Worm (Caenorhabditis elegans) whole organism, young adult: Measurements from ENCODE around the gene ifb-1.
"Not testable (repeated sequence)": the region's sequence is repeated elsewhere in the genome, so short reads cannot be mapped to it uniquely, and the experiment has no call there.

ENCODE experiments used
- D2030.7 ChIP-seq: fragments of 200-800 bp; sonication (Bioruptor generic); IDR thresholded peaks from 2 replicates; pipeline ENCODE4 v1.3.6; 2022; ENCODE audit warnings: missing genetic modification reagents, missing genetic modification characterization, missing compliant biosample characterization
- F52B5.7 ChIP-seq: sonication (generic microtip); optimal IDR thresholded peaks from 2 replicates; lab custom pipeline; 2016; ENCODE audit warnings: mild to moderate bottlenecking, missing genetic modification characterization, missing compliant biosample characterization
- K12H6.12 ChIP-seq: fragments of 200-800 bp; sonication (Bioruptor generic); optimal IDR thresholded peaks from 2 replicates; lab custom pipeline; 2018; ENCODE audit warnings: mild to moderate bottlenecking, missing genetic modification characterization, missing compliant biosample characterization
- Y53F4B.3 ChIP-seq: fragments of 200-800 bp; sonication (Bioruptor generic); IDR thresholded peaks from 2 replicates; pipeline ENCODE4 v1.3.6; 2022; ENCODE audit warnings: missing genetic modification reagents, missing genetic modification characterization, missing compliant biosample characterization
- attf-6 ChIP-seq: fragments of 200-800 bp; sonication (Bioruptor generic); IDR thresholded peaks from 2 replicates; pipeline ENCODE4 v1.3.6; 2022; ENCODE audit warnings: missing genetic modification reagents, missing genetic modification characterization, missing compliant biosample characterization
- bed-1 ChIP-seq: fragments of 200-800 bp; sonication (Bioruptor generic); IDR thresholded peaks from 2 replicates; pipeline ENCODE4 v1.3.6; 2022; ENCODE audit warnings: missing genetic modification reagents, missing genetic modification characterization, missing compliant biosample characterization
- ccch-3 ChIP-seq: fragments of 200-800 bp; sonication (Bioruptor generic); optimal IDR thresholded peaks from 2 replicates; lab custom pipeline; 2018; ENCODE audit warnings: mild to moderate bottlenecking, missing genetic modification characterization, missing compliant biosample characterization
- cebp-1 ChIP-seq, 2 experiments: fragments of 200-800 bp in 1 of 2; sonication (Bioruptor generic) in 1 of 2; sonication (generic microtip) in 1 of 2; IDR thresholded peaks in 1 of 2; optimal IDR thresholded peaks in 1 of 2; 2 replicates each; pipeline versions ENCODE4 v1.3.6 to Lab custom; 2017 to 2022; ENCODE audit warnings: missing compliant biosample characterization in 2 of 2, missing genetic modification characterization in 2 of 2, mild to moderate bottlenecking in 1 of 2, missing genetic modification reagents in 1 of 2, moderate library complexity in 1 of 2
- cebp-2 ChIP-seq: fragments of 200-800 bp; sonication (Bioruptor generic); IDR thresholded peaks from 2 replicates; pipeline ENCODE4 v1.3.6; 2022; ENCODE audit warnings: missing genetic modification characterization, missing compliant biosample characterization
- ceh-40 ChIP-seq: fragments of 200-800 bp; sonication (Bioruptor generic); IDR thresholded peaks from 2 replicates; pipeline ENCODE4 v1.3.6; 2022; ENCODE audit warnings: missing genetic modification characterization, missing compliant biosample characterization
- ceh-79 ChIP-seq: sonication (generic microtip); optimal IDR thresholded peaks from 2 replicates; lab custom pipeline; 2017; ENCODE audit warnings: mild to moderate bottlenecking, missing genetic modification characterization, missing compliant biosample characterization
- dox-1 ChIP-seq: fragments of 200-800 bp; sonication (Bioruptor generic); IDR thresholded peaks from 2 replicates; pipeline ENCODE4 v1.3.6; 2022; ENCODE audit warnings: missing genetic modification reagents, missing genetic modification characterization, missing compliant biosample characterization
- dpff-1 ChIP-seq: sonication (generic microtip); optimal IDR thresholded peaks from 2 replicates; lab custom pipeline; 2017; ENCODE audit warnings: mild to moderate bottlenecking, missing genetic modification characterization, missing compliant biosample characterization
- egl-18 ChIP-seq: fragments of 200-800 bp; sonication (Bioruptor generic); IDR thresholded peaks from 2 replicates; pipeline ENCODE4 v1.3.6; 2022; ENCODE audit warnings: missing genetic modification reagents, missing genetic modification characterization, missing compliant biosample characterization
- gei-17 ChIP-seq: fragments of 200-800 bp; sonication (Bioruptor generic); optimal IDR thresholded peaks from 2 replicates; lab custom pipeline; 2018; ENCODE audit warnings: mild to moderate bottlenecking, missing genetic modification characterization, missing compliant biosample characterization
- lag-1 ChIP-seq: fragments of 200-800 bp; sonication (Bioruptor generic); IDR thresholded peaks from 2 replicates; pipeline ENCODE4 v1.3.6; 2022; ENCODE audit warnings: missing genetic modification reagents, missing genetic modification characterization, missing compliant biosample characterization
- let-526 ChIP-seq: fragments of 200-800 bp; sonication (Bioruptor generic); IDR thresholded peaks from 2 replicates; pipeline ENCODE4 v1.3.6; 2022; ENCODE audit warnings: missing genetic modification reagents, missing genetic modification characterization, missing compliant biosample characterization
- lin-26 ChIP-seq: fragments of 200-800 bp; sonication (Bioruptor generic); IDR thresholded peaks from 2 replicates; pipeline ENCODE4 v1.3.6; 2022; ENCODE audit warnings: missing genetic modification reagents, missing genetic modification characterization, missing compliant biosample characterization
- lsl-1 ChIP-seq: fragments of 200-800 bp; sonication (Bioruptor generic); optimal IDR thresholded peaks from 2 replicates; lab custom pipeline; 2018; ENCODE audit warnings: mild to moderate bottlenecking, missing genetic modification characterization, moderate library complexity, missing compliant biosample characterization
- madf-8 ChIP-seq: fragments of 200-800 bp; sonication (Bioruptor generic); conservative IDR thresholded peaks from 2 replicates; pipeline ENCODE4 v1.3.6; 2022; ENCODE audit warnings: missing genetic modification reagents, missing genetic modification characterization, missing compliant biosample characterization
- mcd-1 ChIP-seq: fragments of 200-800 bp; sonication (Bioruptor generic); IDR thresholded peaks from 2 replicates; pipeline ENCODE4 v1.3.6; 2022; ENCODE audit warnings: missing genetic modification reagents, missing genetic modification characterization, missing compliant biosample characterization
- mes-4 ChIP-seq: sonication (generic microtip); optimal IDR thresholded peaks from 2 replicates; lab custom pipeline; 2016; ENCODE audit warnings: missing genotype, missing genetic modification characterization, missing compliant biosample characterization
- nfya-2 ChIP-seq: fragments of 200-800 bp; sonication (Bioruptor generic); IDR thresholded peaks from 2 replicates; pipeline ENCODE4 v1.3.6; 2022; ENCODE audit warnings: missing genetic modification reagents, missing genetic modification characterization, missing compliant biosample characterization
- nfyb-1 ChIP-seq: fragments of 200-800 bp; sonication (Bioruptor generic); IDR thresholded peaks from 2 replicates; pipeline ENCODE4 v1.3.6; 2022; ENCODE audit warnings: missing genetic modification reagents, missing genetic modification characterization, missing compliant biosample characterization
- nhr-179 ChIP-seq: sonication (generic microtip); optimal IDR thresholded peaks from 2 replicates; lab custom pipeline; 2016; ENCODE audit warnings: mild to moderate bottlenecking, missing genetic modification characterization, missing compliant biosample characterization
- nhr-80 ChIP-seq: sonication (generic microtip); optimal IDR thresholded peaks from 2 replicates; lab custom pipeline; 2016; ENCODE audit warnings: missing genetic modification characterization, missing compliant biosample characterization
- pha-4 ChIP-seq: fragments of 150-350 bp; sonication (generic microtip); optimal IDR thresholded peaks from 2 replicates; lab custom pipeline; 2014; ENCODE audit warnings: missing biosample characterization, missing genetic modification reagents, missing genetic modification characterization
- rcor-1 ChIP-seq: fragments of 200-800 bp; sonication (Bioruptor generic); IDR thresholded peaks from 2 replicates; pipeline ENCODE4 v1.3.6; 2022; ENCODE audit warnings: missing genetic modification reagents, missing genetic modification characterization, missing compliant biosample characterization
- repo-1 ChIP-seq: sonication (generic microtip); optimal IDR thresholded peaks from 2 replicates; lab custom pipeline; 2017; ENCODE audit warnings: mild to moderate bottlenecking, missing genetic modification characterization, missing compliant biosample characterization
- rpc-1 ChIP-seq, 2 experiments: fragments of 150-350 bp in 1 of 2; sonication (generic microtip) in 1 of 2; optimal IDR thresholded peaks; 2 replicates each; lab custom pipeline; 2014 to 2018; ENCODE audit warnings: missing biosample characterization in 1 of 2, missing genetic modification characterization in 1 of 2, missing genetic modification reagents in 1 of 2, missing genotype in 1 of 2
- sea-2 ChIP-seq: fragments of 200-800 bp; sonication (Bioruptor generic); IDR thresholded peaks from 2 replicates; pipeline ENCODE4 v1.3.6; 2022; ENCODE audit warnings: missing genetic modification characterization, missing compliant biosample characterization
- somi-1 ChIP-seq: fragments of 200-800 bp; sonication (Bioruptor generic); optimal IDR thresholded peaks from 2 replicates; lab custom pipeline; 2018; ENCODE audit warnings: mild to moderate bottlenecking, missing genetic modification characterization, missing compliant biosample characterization
- sptf-2 ChIP-seq: fragments of 200-800 bp; sonication (Bioruptor generic); optimal IDR thresholded peaks from 2 replicates; lab custom pipeline; 2018; ENCODE audit warnings: mild to moderate bottlenecking, missing genetic modification characterization, missing compliant biosample characterization
- tbp1 ChIP-seq: fragments of 200-800 bp; sonication (Bioruptor generic); optimal IDR thresholded peaks from 2 replicates; lab custom pipeline; 2018; ENCODE audit warnings: mild to moderate bottlenecking, missing genetic modification characterization, missing compliant biosample characterization
- tbx-9 ChIP-seq: sonication (generic microtip); optimal IDR thresholded peaks from 2 replicates; lab custom pipeline; 2016; ENCODE audit warnings: borderline replicate concordance, missing genetic modification characterization, inconsistent platforms, missing compliant biosample characterization
- tlf-1 ChIP-seq: fragments of 200-800 bp; sonication (Bioruptor generic); optimal IDR thresholded peaks from 2 replicates; lab custom pipeline; 2018; ENCODE audit warnings: mild to moderate bottlenecking, missing genetic modification characterization, missing compliant biosample characterization
- xnd-1 ChIP-seq: sonication (generic microtip); optimal IDR thresholded peaks from 2 replicates; lab custom pipeline; 2016; ENCODE audit warnings: missing genotype, missing genetic modification reagents, missing genetic modification characterization, missing compliant biosample characterization
- zfh-2 ChIP-seq: fragments of 200-800 bp; sonication (Bioruptor generic); conservative IDR thresholded peaks from 2 replicates; pipeline ENCODE4 v1.3.6; 2022; ENCODE audit warnings: missing genetic modification reagents, missing genetic modification characterization, missing compliant biosample characterization
- ztf-25 ChIP-seq: fragments of 200-800 bp; sonication (Bioruptor generic); IDR thresholded peaks from 2 replicates; pipeline ENCODE4 v1.3.6; 2022; ENCODE audit warnings: missing genetic modification reagents, missing genetic modification characterization, missing compliant biosample characterization
- ztf-6 ChIP-seq: fragments of 200-800 bp; sonication (Bioruptor generic); IDR thresholded peaks from 2 replicates; pipeline ENCODE4 v1.3.6; 2022; ENCODE audit warnings: missing genetic modification reagents, missing genetic modification characterization, missing compliant biosample characterization

The ifb-1 gene

ce11 chrII:5804288-5804687 is 38.9 kb downstream of the ifb-1 start:
- TF ChIP-seq zfh-2 (GFP tag; lab: Robert Waterston, UW): no peak
- no peak for TF ChIP-seq tbp1 (GFP tag; lab: Kevin White, UChicago)
- no peak for TF ChIP-seq tbx-9 (tag; lab: Kevin White, UChicago)
- TF ChIP-seq ztf-6 (GFP tag; lab: Robert Waterston, UW): no peak
- no peak for TF ChIP-seq sptf-2 (GFP tag; lab: Kevin White, UChicago)
- no peak for TF ChIP-seq lag-1 (GFP tag; lab: Robert Waterston, UW)
- TF ChIP-seq attf-6 (GFP tag; lab: Robert Waterston, UW): no peak
- no peak for TF ChIP-seq pha-4
- no peak for TF ChIP-seq cebp-2
- no peak for TF ChIP-seq F52B5.7
- no peak for TF ChIP-seq egl-18

ce11 chrII:5805303-5805702 is 39.9 kb downstream of the ifb-1 start, which contains the start of gene K05F1.10:
TSS of gene K05F1.10 (minus strand) at chrII:5805473.
- TF ChIP-seq mes-4 (tag; lab: Kevin White, UChicago) (no peak), lin-26 (no peak), cebp-1 (GFP tag; IDR thresholded peaks at IDR 0.05; lab: Robert Waterston, UW) (no peak), cebp-1 (tag; optimal IDR thresholded peaks at IDR 0.05; lab: Kevin White, UChicago) (peak; percentile 42), nhr-80 (peak; percentile 34)

ce11 chrII:5806563-5806962 is 41.1 kb downstream of the ifb-1 start:
- TF ChIP-seq cebp-1 (GFP tag; IDR thresholded peaks at IDR 0.05; lab: Robert Waterston, UW): no peak
- no peak for TF ChIP-seq cebp-1 (tag; optimal IDR thresholded peaks at IDR 0.05; lab: Kevin White, UChicago)
- no peak for TF ChIP-seq lsl-1 (GFP tag; lab: Kevin White, UChicago)
- TF ChIP-seq sea-2 (GFP tag; lab: Robert Waterston, UW): no peak
- TF ChIP-seq dox-1 (GFP tag; lab: Robert Waterston, UW): peak; percentile 33; the same call in 1 of the 2 replicates
- peak; percentile 92 for TF ChIP-seq nhr-80
- TF ChIP-seq ztf-6 (GFP tag; lab: Robert Waterston, UW): no peak
- 0 out of 2 replicates have a peak, but pooled peaks have one; percentile 13 for TF ChIP-seq nfyb-1 (GFP tag; lab: Robert Waterston, UW)
- TF ChIP-seq rcor-1: no peak

- TF ChIP-seq mes-4 (tag; lab: Kevin White, UChicago): no peak
- TF ChIP-seq ztf-25 (GFP tag; lab: Robert Waterston, UW): no peak
- no peak for TF ChIP-seq ceh-40 (GFP tag; lab: Robert Waterston, UW)
- TF ChIP-seq tlf-1 (GFP tag; lab: Kevin White, UChicago): no peak
- TF ChIP-seq repo-1 (tag; lab: Kevin White, UChicago): no peak
- TF ChIP-seq nfya-2 (GFP tag; lab: Robert Waterston, UW): no peak
These were observed 44.8 kb downstream of the ifb-1 start, which contains the start of the genes msp-64 and ZK1248.5 for ce11 chrII:5810230-5810629. TSS of gene msp-64 (minus strand) at chrII:5810330. TSS of gene ZK1248.5 (plus strand) at chrII:5810514.

ce11 chrII:5815382-5815781 is 50.0 kb downstream of the ifb-1 start, which contains the start of gene wago-5:
TSS of gene wago-5 (minus strand) at chrII:5815482.
- TF ChIP-seq ceh-79 (tag; lab: Kevin White, UChicago); ccch-3; attf-6 (GFP tag; lab: Robert Waterston, UW): not testable (repeated sequence)

- TF ChIP-seq Y53F4B.3: no peak
- TF ChIP-seq dpff-1 (tag; lab: Kevin White, UChicago): no peak
- no peak for TF ChIP-seq mcd-1 (GFP tag; lab: Robert Waterston, UW)
- no peak for TF ChIP-seq mes-4 (tag; lab: Kevin White, UChicago)
- no peak for TF ChIP-seq rpc-1 (optimal IDR thresholded peaks at IDR 0.05; lab: Kevin White, UChicago)
- TF ChIP-seq rpc-1 (tag; optimal IDR thresholded peaks at IDR 0.05; lab: Kevin White, UChicago): no peak
- no peak for TF ChIP-seq K12H6.12 (tag; lab: Kevin White, UChicago)
- no peak for TF ChIP-seq bed-1 (GFP tag; lab: Robert Waterston, UW)
- no peak for TF ChIP-seq ccch-3
- TF ChIP-seq gei-17 (GFP tag; lab: Kevin White, UChicago): no peak
- no peak for TF ChIP-seq let-526
- TF ChIP-seq nhr-179 (tag; lab: Kevin White, UChicago): no peak
- no peak for TF ChIP-seq madf-8
- no peak for TF ChIP-seq somi-1 (GFP tag; lab: Kevin White, UChicago)
- TF ChIP-seq xnd-1 (tag; lab: Kevin White, UChicago): no peak
- no peak for TF ChIP-seq D2030.7
- no peak for TF ChIP-seq ceh-40 (GFP tag; lab: Robert Waterston, UW)
- no peak for TF ChIP-seq sea-2 (GFP tag; lab: Robert Waterston, UW)
- TF ChIP-seq, all 124 proteins: peak for 0
These were observed 50.9 kb downstream of the ifb-1 start, which contains the start of gene ZK1248.20 for ce11 chrII:5816346-5816745. TSS of gene ZK1248.20 (plus strand) at chrII:5816646.
